Worm (Caenorhabditis elegans) whole organism, L4 larva: ENCODE results near the gene acl-4.

Source experiments
- R02D3.7 ChIP-seq: fragments of 150-350 bp; sonication (generic microtip); optimal IDR thresholded peaks from 3 replicates; lab custom pipeline; 2014; ENCODE audit warnings: missing biosample characterization, missing genetic modification characterization
- T26A8.4 ChIP-seq: fragments of 200-800 bp; sonication (Bioruptor generic); IDR thresholded peaks from 2 replicates; pipeline ENCODE4 v1.3.6; 2022; ENCODE audit warnings: missing genetic modification characterization, missing compliant biosample characterization
- attf-4 ChIP-seq: sonication (generic microtip); optimal IDR thresholded peaks from 3 replicates; lab custom pipeline; 2017; ENCODE audit warnings: missing biosample characterization, missing genetic modification characterization
- ceh-20 ChIP-seq: fragments of 200-800 bp; sonication (Bioruptor generic); IDR thresholded peaks from 2 replicates; pipeline ENCODE4 v1.3.6; 2022; ENCODE audit warnings: missing genetic modification reagents, missing genetic modification characterization, missing compliant biosample characterization
- ceh-82 ChIP-seq: sonication (generic microtip); optimal IDR thresholded peaks from 2 replicates; lab custom pipeline; 2017; ENCODE audit warnings: missing biosample characterization, missing genetic modification characterization
- egl-27 ChIP-seq: sonication (generic microtip); optimal IDR thresholded peaks from 3 replicates; lab custom pipeline; 2017; ENCODE audit warnings: missing biosample characterization, missing genetic modification reagents, missing genetic modification characterization
- egl-43 ChIP-seq: fragments of 200-800 bp; sonication (Bioruptor generic); IDR thresholded peaks from 2 replicates; pipeline ENCODE4 v1.3.6; 2022; ENCODE audit warnings: missing genetic modification reagents, missing genetic modification characterization, missing compliant biosample characterization
- fkh-10 ChIP-seq: fragments of 150-350 bp; optimal IDR thresholded peaks from 2 replicates; lab custom pipeline; 2014; ENCODE audit warnings: missing biosample characterization, missing genetic modification reagents, missing genetic modification characterization
- lsy-2 ChIP-seq, 2 experiments: fragments of 150-350 bp in 1 of 2; sonication (generic microtip) in 1 of 2; optimal IDR thresholded peaks; 2 replicates each; lab custom pipeline; 2014 to 2017; ENCODE audit warnings: missing biosample characterization in 2 of 2, missing genetic modification characterization in 2 of 2
- nhr-76 ChIP-seq: fragments of 150-350 bp; optimal IDR thresholded peaks from 2 replicates; lab custom pipeline; 2014; ENCODE audit warnings: missing biosample characterization, missing genetic modification characterization
- spr-1 ChIP-seq: sonication (generic microtip); optimal IDR thresholded peaks from 2 replicates; lab custom pipeline; 2016; ENCODE audit warnings: mild to moderate bottlenecking, missing genetic modification characterization, missing compliant biosample characterization

DNA sequence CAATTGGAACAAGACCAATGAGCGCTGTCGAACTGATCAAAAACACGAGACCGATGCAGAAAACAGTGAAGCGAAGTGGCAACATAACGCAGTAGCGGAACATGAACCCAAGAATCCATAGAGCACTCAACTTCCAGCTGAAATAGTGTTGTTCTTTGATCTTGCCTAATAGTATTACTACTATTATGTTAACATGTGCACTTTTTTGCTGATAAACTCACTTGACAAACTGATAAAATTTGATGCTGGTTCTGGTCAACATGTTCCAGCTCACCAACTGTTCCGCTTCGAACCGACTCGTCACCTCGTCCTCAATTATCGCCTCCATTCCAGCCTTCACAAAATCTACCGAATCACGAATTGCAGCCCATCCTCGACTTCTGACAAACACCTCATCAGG, 1.9 kb downstream of the acl-4 start:
- TF ChIP-seq fkh-10 (GFP tag; lab: Kevin White, UChicago) = no peak
- no peak for TF ChIP-seq T26A8.4
- TF ChIP-seq attf-4 = no peak
- TF ChIP-seq spr-1 (tag; lab: Kevin White, UChicago) = no peak
- TF ChIP-seq ceh-20 = no peak
- no peak for TF ChIP-seq egl-27 (tag; lab: Kevin White, UChicago)
- no peak for TF ChIP-seq R02D3.7 (tag; lab: Kevin White, UChicago)
- no peak for TF ChIP-seq ceh-82 (tag; lab: Kevin White, UChicago)
- no peak for TF ChIP-seq nhr-76
- TF ChIP-seq lsy-2 (tag; optimal IDR thresholded peaks at IDR 0.05; lab: Kevin White, UChicago) = no peak
- TF ChIP-seq egl-43 (GFP tag; lab: Robert Waterston, UW) = no peak
